Worm (Caenorhabditis elegans) whole organism, late embryonic: ENCODE data around the gene pho-13.

ENCODE experiments used
- C38D4.7 ChIP-seq: fragments of 200-800 bp; sonication (Bioruptor generic); optimal IDR thresholded peaks from 2 replicates; lab custom pipeline; 2018; ENCODE audit warnings: mild to moderate bottlenecking, missing genetic modification characterization, moderate library complexity, missing compliant biosample characterization
- K02D7.2 ChIP-seq: sonication (generic microtip); optimal IDR thresholded peaks from 2 replicates; lab custom pipeline; 2017; ENCODE audit warnings: mild to moderate bottlenecking, missing genetic modification characterization, missing compliant biosample characterization
- K09A11.1 ChIP-seq: sonication (generic microtip); optimal IDR thresholded peaks from 2 replicates; lab custom pipeline; 2017; ENCODE audit warnings: antibody characterized with exemption, mild to moderate bottlenecking, missing genetic modification characterization, missing compliant biosample characterization; ENCODE audit not compliant: insufficient read depth
- T23F11.4 ChIP-seq: fragments of 200-800 bp; sonication (Bioruptor generic); optimal IDR thresholded peaks from 2 replicates; lab custom pipeline; 2018; ENCODE audit warnings: mild to moderate bottlenecking, missing genetic modification characterization, missing compliant biosample characterization
- Y22D7AL.16 ChIP-seq: sonication (generic microtip); optimal IDR thresholded peaks from 2 replicates; lab custom pipeline; 2016; ENCODE audit warnings: missing genetic modification characterization, missing compliant biosample characterization
- ceh-14 ChIP-seq: sonication (generic microtip); optimal IDR thresholded peaks from 2 replicates; lab custom pipeline; 2016; ENCODE audit warnings: missing genotype, missing genetic modification characterization, missing compliant biosample characterization
- ceh-31 ChIP-seq: sonication (generic microtip); optimal IDR thresholded peaks from 2 replicates; lab custom pipeline; 2016; ENCODE audit warnings: missing genetic modification characterization, missing compliant biosample characterization
- ceh-34 ChIP-seq: sonication (generic microtip); optimal IDR thresholded peaks from 2 replicates; lab custom pipeline; 2016; ENCODE audit warnings: mild to moderate bottlenecking, missing genetic modification characterization, missing compliant biosample characterization
- ceh-6 ChIP-seq: fragments of 200-800 bp; sonication (Bioruptor generic); optimal IDR thresholded peaks from 2 replicates; lab custom pipeline; 2018; ENCODE audit warnings: mild to moderate bottlenecking, missing genetic modification characterization, missing compliant biosample characterization
- ceh-9 ChIP-seq: sonication (generic microtip); optimal IDR thresholded peaks from 2 replicates; lab custom pipeline; 2016; ENCODE audit warnings: mild to moderate bottlenecking, missing genetic modification characterization, inconsistent platforms, missing compliant biosample characterization
- che-1 ChIP-seq: sonication (generic microtip); optimal IDR thresholded peaks from 2 replicates; lab custom pipeline; 2016; ENCODE audit warnings: mild to moderate bottlenecking, missing genetic modification characterization, missing compliant biosample characterization
- elt-4 ChIP-seq: sonication (generic microtip); optimal IDR thresholded peaks from 2 replicates; lab custom pipeline; 2016; ENCODE audit warnings: missing genetic modification characterization, missing compliant biosample characterization
- fkh-10 ChIP-seq: fragments of 150-350 bp; optimal IDR thresholded peaks from 2 replicates; lab custom pipeline; 2014; ENCODE audit warnings: missing biosample characterization, missing genetic modification reagents, missing genetic modification characterization
- fkh-6 ChIP-seq: sonication (generic microtip); optimal IDR thresholded peaks from 2 replicates; lab custom pipeline; 2016; ENCODE audit warnings: missing genetic modification characterization, missing compliant biosample characterization
- hlh-13 ChIP-seq: fragments of 200-800 bp; sonication (Bioruptor generic); optimal IDR thresholded peaks from 2 replicates; lab custom pipeline; 2018; ENCODE audit warnings: mild to moderate bottlenecking, missing genetic modification characterization, missing compliant biosample characterization
- hlh-15 ChIP-seq: sonication (generic microtip); optimal IDR thresholded peaks from 2 replicates; lab custom pipeline; 2016; ENCODE audit warnings: missing genetic modification characterization, missing compliant biosample characterization
- hlh-30 ChIP-seq: sonication (generic microtip); optimal IDR thresholded peaks from 2 replicates; lab custom pipeline; 2017; ENCODE audit warnings: antibody characterized with exemption, missing genetic modification characterization, missing compliant biosample characterization; ENCODE audit not compliant: insufficient read depth
- hlh-6 ChIP-seq: sonication (generic microtip); optimal IDR thresholded peaks from 2 replicates; lab custom pipeline; 2016; ENCODE audit warnings: missing genotype, missing genetic modification characterization, missing compliant biosample characterization
- hlh-8 ChIP-seq: sonication (generic microtip); optimal IDR thresholded peaks from 2 replicates; lab custom pipeline; 2016; ENCODE audit warnings: missing genotype, missing genetic modification characterization, missing compliant biosample characterization
- lim-6 ChIP-seq: sonication (generic microtip); optimal IDR thresholded peaks from 2 replicates; lab custom pipeline; 2016; ENCODE audit warnings: missing genetic modification characterization, missing compliant biosample characterization
- lin-11 ChIP-seq: fragments of 200-800 bp; sonication (Bioruptor generic); optimal IDR thresholded peaks from 2 replicates; lab custom pipeline; 2018; ENCODE audit warnings: mild to moderate bottlenecking, missing genetic modification characterization, missing compliant biosample characterization
- madf-2 ChIP-seq: sonication (generic microtip); optimal IDR thresholded peaks from 2 replicates; lab custom pipeline; 2017; ENCODE audit warnings: missing genetic modification characterization, missing compliant biosample characterization
- mec-3 ChIP-seq: sonication (generic microtip); optimal IDR thresholded peaks from 2 replicates; lab custom pipeline; 2016; ENCODE audit warnings: borderline replicate concordance, missing genetic modification characterization, missing compliant biosample characterization
- nfya-1 ChIP-seq: sonication (generic microtip); optimal IDR thresholded peaks from 2 replicates; lab custom pipeline; 2017; ENCODE audit warnings: missing genetic modification characterization, mild to moderate bottlenecking, missing compliant biosample characterization, antibody characterized with exemption, moderate library complexity
- nhr-232 ChIP-seq: sonication (generic microtip); optimal IDR thresholded peaks from 2 replicates; lab custom pipeline; 2016; ENCODE audit warnings: missing genetic modification characterization, missing compliant biosample characterization
- odd-2 ChIP-seq: sonication (generic microtip); optimal IDR thresholded peaks from 2 replicates; lab custom pipeline; 2017; ENCODE audit warnings: antibody characterized with exemption, mild to moderate bottlenecking, missing genetic modification characterization, missing compliant biosample characterization
- pag-3 ChIP-seq: sonication (generic microtip); optimal IDR thresholded peaks from 2 replicates; lab custom pipeline; 2016; ENCODE audit warnings: missing compliant biosample characterization, missing genetic modification characterization, borderline replicate concordance
- pat-9 ChIP-seq: fragments of 200-800 bp; sonication (Bioruptor generic); optimal IDR thresholded peaks from 2 replicates; lab custom pipeline; 2018; ENCODE audit warnings: mild to moderate bottlenecking, missing genetic modification characterization, moderate library complexity, missing compliant biosample characterization
- pax-1 ChIP-seq: fragments of 150-350 bp; optimal IDR thresholded peaks from 2 replicates; lab custom pipeline; 2014; ENCODE audit warnings: missing biosample characterization, missing genetic modification characterization
- pha-4 ChIP-seq: fragments of 150-350 bp; optimal IDR thresholded peaks from 2 replicates; lab custom pipeline; 2018; ENCODE audit warnings: missing biosample characterization, missing genetic modification reagents, missing genetic modification characterization
- pros-1 ChIP-seq: fragments of 150-350 bp; optimal IDR thresholded peaks from 2 replicates; lab custom pipeline; 2014; ENCODE audit warnings: missing biosample characterization, missing genetic modification reagents, missing genetic modification characterization
- ref-2 ChIP-seq: sonication (generic microtip); optimal IDR thresholded peaks from 2 replicates; lab custom pipeline; 2016; ENCODE audit warnings: missing genetic modification characterization, missing compliant biosample characterization
- sox-4 ChIP-seq: sonication (generic microtip); optimal IDR thresholded peaks from 2 replicates; lab custom pipeline; 2017; ENCODE audit warnings: mild to moderate bottlenecking, missing genetic modification characterization, inconsistent platforms, missing compliant biosample characterization
- tbx-2 ChIP-seq: sonication (generic microtip); optimal IDR thresholded peaks from 2 replicates; lab custom pipeline; 2016; ENCODE audit warnings: missing genetic modification characterization, missing compliant biosample characterization
- tbx-7 ChIP-seq: sonication (generic microtip); optimal IDR thresholded peaks from 2 replicates; lab custom pipeline; 2016; ENCODE audit warnings: missing genotype, missing genetic modification characterization, missing compliant biosample characterization
- unc-3 ChIP-seq, 2 experiments: fragments of 200-800 bp in 1 of 2; sonication (Bioruptor generic) in 1 of 2; sonication (generic microtip) in 1 of 2; conservative IDR thresholded peaks in 1 of 2; optimal IDR thresholded peaks in 1 of 2; 2 replicates each; pipeline versions ENCODE4 v1.3.6 to Lab custom; 2016 to 2022; ENCODE audit warnings: missing compliant biosample characterization in 2 of 2, missing genetic modification characterization in 2 of 2, missing genetic modification reagents in 1 of 2
- zip-5 ChIP-seq: sonication (generic microtip); optimal IDR thresholded peaks from 2 replicates; lab custom pipeline; 2016; ENCODE audit warnings: missing genetic modification characterization, missing compliant biosample characterization
- ztf-16 ChIP-seq: sonication (generic microtip); optimal IDR thresholded peaks from 2 replicates; lab custom pipeline; 2017; ENCODE audit warnings: missing genetic modification characterization, missing compliant biosample characterization

pho-13 gene

ce11 chrII:8818978-8819896 is 12.4 kb upstream of the pho-13 start, which contains the start of gene F46C5.10:
F46C5.10 (minus strand) TSS chrII:8819028.
- TF ChIP-seq tbx-7 (tag; lab: Kevin White, UChicago) (no peak), ref-2 (no peak), hlh-13 (no peak), odd-2 (no peak), lim-6 (tag; lab: Kevin White, UChicago) (no peak), K09A11.1 (tag; lab: Kevin White, UChicago) (no peak), T23F11.4 (GFP tag; lab: Kevin White, UChicago) (no peak), ceh-9 (no peak), Y22D7AL.16 (tag; lab: Kevin White, UChicago) (no peak), hlh-15 (no peak), hlh-8 (tag; lab: Kevin White, UChicago) (no peak), hlh-6 (no peak), elt-4 (tag; lab: Kevin White, UChicago) (no peak), unc-3 (GFP tag; conservative IDR thresholded peaks at IDR 0.05; lab: Robert Waterston, UW) (no peak), unc-3 (tag; optimal IDR thresholded peaks at IDR 0.05; lab: Kevin White, UChicago) (no peak), ceh-14 (tag; lab: Kevin White, UChicago) (no peak), pros-1 (no peak), pha-4 (tag; lab: Kevin White, UChicago) (no peak), ceh-34 (tag; lab: Kevin White, UChicago) (no peak), pat-9 (no peak)

ce11 chrII:8818257-8818656 is 11.4 kb upstream of the pho-13 start:
- TF ChIP-seq pag-3: no peak
- TF ChIP-seq hlh-30 (tag; lab: Kevin White, UChicago): no peak
- TF ChIP-seq fkh-6: no peak
- TF ChIP-seq che-1 (tag; lab: Kevin White, UChicago): no peak
- TF ChIP-seq mec-3 (tag; lab: Kevin White, UChicago): no peak
- TF ChIP-seq tbx-2 (tag; lab: Kevin White, UChicago): no peak

DNA sequence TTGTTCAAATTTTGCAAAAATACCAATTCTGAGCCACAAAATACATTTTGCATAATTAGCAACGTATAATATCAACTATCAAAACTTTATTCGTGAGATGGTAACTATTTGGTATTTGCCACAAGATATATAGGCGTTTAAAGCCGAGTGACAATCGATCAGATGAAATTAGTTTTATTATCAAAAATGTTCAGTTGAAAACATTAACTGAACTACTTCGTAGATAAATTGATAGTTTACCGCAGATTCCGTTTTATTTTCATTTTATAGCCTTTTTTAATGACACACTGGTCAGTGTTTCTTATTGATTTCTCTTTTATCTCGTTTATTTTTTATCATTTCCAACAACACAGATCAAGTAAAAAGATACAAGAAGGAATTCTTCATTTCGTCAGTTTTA is 10.4 kb upstream of the pho-13 start:
- no peak for TF ChIP-seq ztf-16 (tag; lab: Kevin White, UChicago)
- TF ChIP-seq sox-4 (tag; lab: Kevin White, UChicago): no peak
- no peak for TF ChIP-seq lin-11 (tag; lab: Kevin White, UChicago)
- TF ChIP-seq ceh-34 (tag; lab: Kevin White, UChicago): no peak
- TF ChIP-seq K02D7.2 (tag; lab: Kevin White, UChicago): no peak
- no peak for TF ChIP-seq pat-9
- TF ChIP-seq pros-1: no peak
- TF ChIP-seq tbx-2 (tag; lab: Kevin White, UChicago): no peak

ce11 chrII:8814231-8814630 is 7.4 kb upstream of the pho-13 start:
- no peak for TF ChIP-seq pag-3
- no peak for TF ChIP-seq zip-5 (tag; lab: Kevin White, UChicago)
- no peak for TF ChIP-seq mec-3 (tag; lab: Kevin White, UChicago)
- no peak for TF ChIP-seq fkh-10 (GFP tag; lab: Kevin White, UChicago)
- TF ChIP-seq pros-1: no peak
- TF ChIP-seq madf-2 (tag; lab: Kevin White, UChicago): no peak
- no peak for TF ChIP-seq ceh-6 (GFP tag; lab: Kevin White, UChicago)
- TF ChIP-seq C38D4.7 (GFP tag; lab: Kevin White, UChicago): no peak
- TF ChIP-seq hlh-30 (tag; lab: Kevin White, UChicago): no peak
- TF ChIP-seq pax-1 (tag; lab: Kevin White, UChicago): no peak
- TF ChIP-seq ztf-16 (tag; lab: Kevin White, UChicago): no peak
- no peak for TF ChIP-seq pat-9
- no peak for TF ChIP-seq lim-6 (tag; lab: Kevin White, UChicago)
- TF ChIP-seq fkh-6: no peak
- TF ChIP-seq nfya-1 (tag; lab: Kevin White, UChicago): no peak
- TF ChIP-seq K09A11.1 (tag; lab: Kevin White, UChicago): no peak
- no peak for TF ChIP-seq ceh-31 (tag; lab: Kevin White, UChicago)
- no peak for TF ChIP-seq sox-4 (tag; lab: Kevin White, UChicago)
- no peak for TF ChIP-seq nhr-232 (tag; lab: Kevin White, UChicago)
